Fruit fly (Drosophila melanogaster) whole organism, embryonic: Measurements from ENCODE around the gene CG46314.
A peak's percentile ranks its signal among the peaks of the same experiment; 100 is the strongest.

ENCODE experiments used
- ATbp ChIP-seq: fragments of 200-800 bp; sonication (Bioruptor generic); optimal IDR thresholded peaks from 2 replicates; lab custom pipeline; 2017; ENCODE audit warnings: missing biosample characterization, mild to moderate bottlenecking, missing genetic modification characterization, missing genetic modification reagents
- Antp ChIP-seq: fragments of 200-800 bp; sonication (Bioruptor generic); optimal IDR thresholded peaks from 3 replicates; lab custom pipeline; 2016; ENCODE audit warnings: missing biosample characterization, missing genetic modification characterization
- Awh ChIP-seq: fragments of 200-800 bp; sonication (Bioruptor generic); IDR thresholded peaks from 2 replicates; pipeline ENCODE4, ENCODE4 v1.3.6; 2022; ENCODE audit warnings: missing biosample characterization, missing genetic modification characterization
- B-H1 ChIP-seq: fragments of 200-800 bp; sonication (Bioruptor generic); IDR thresholded peaks from 3 replicates; pipeline ENCODE4 v1.3.6; 2022; ENCODE audit warnings: missing biosample characterization, missing genetic modification characterization
- Bteb2 ChIP-seq: fragments of 200-800 bp; sonication (Bioruptor generic); optimal IDR thresholded peaks from 2 replicates; lab custom pipeline; 2016; ENCODE audit warnings: missing biosample characterization, missing genetic modification characterization
- CG10366 ChIP-seq: fragments of 200-800 bp; sonication (Bioruptor generic); IDR thresholded peaks from 2 replicates; pipeline ENCODE4 v1.3.6; 2022; ENCODE audit warnings: missing biosample characterization, missing genetic modification characterization
- CG10654 ChIP-seq: fragments of 200-800 bp; sonication (Bioruptor generic); optimal IDR thresholded peaks from 2 replicates; lab custom pipeline; 2016; ENCODE audit warnings: missing biosample characterization, missing genetic modification characterization
- CG12071 ChIP-seq: fragments of 200-800 bp; sonication (Bioruptor generic); optimal IDR thresholded peaks from 3 replicates; lab custom pipeline; 2018; ENCODE audit warnings: missing biosample characterization, mild to moderate bottlenecking, missing genetic modification characterization
- CG12391 ChIP-seq: fragments of 200-800 bp; sonication (Bioruptor generic); optimal IDR thresholded peaks from 3 replicates; lab custom pipeline; 2018; ENCODE audit warnings: missing biosample characterization, mild to moderate bottlenecking, missing genetic modification characterization, moderate library complexity
- CG12659 ChIP-seq: fragments of 200-800 bp; sonication (Bioruptor generic); optimal IDR thresholded peaks from 3 replicates; lab custom pipeline; 2017; ENCODE audit warnings: mild to moderate bottlenecking, missing biosample characterization, missing genetic modification reagents, missing genetic modification characterization
- CG16815 ChIP-seq: fragments of 200-800 bp; sonication (Bioruptor generic); optimal IDR thresholded peaks from 3 replicates; lab custom pipeline; 2017; ENCODE audit warnings: missing biosample characterization, mild to moderate bottlenecking, missing genetic modification characterization
- CG16863 ChIP-seq: fragments of 200-800 bp; sonication (Bioruptor generic); optimal IDR thresholded peaks from 3 replicates; lab custom pipeline; 2016; ENCODE audit warnings: missing biosample characterization, missing genetic modification characterization
- CG2202 ChIP-seq: fragments of 200-800 bp; sonication (Bioruptor generic); optimal IDR thresholded peaks from 2 replicates; lab custom pipeline; 2018; ENCODE audit warnings: missing biosample characterization, mild to moderate bottlenecking, missing genetic modification characterization
- CG2712 ChIP-seq: fragments of 200-800 bp; optimal IDR thresholded peaks from 3 replicates; lab custom pipeline; 2019; ENCODE audit warnings: missing biosample characterization, mild to moderate bottlenecking, missing genetic modification characterization, moderate library complexity
- CG30403 ChIP-seq: fragments of 200-800 bp; sonication (Bioruptor generic); optimal IDR thresholded peaks from 3 replicates; lab custom pipeline; 2016; ENCODE audit warnings: missing biosample characterization, missing genetic modification characterization
- CG34376 ChIP-seq: fragments of 200-800 bp; sonication (Bioruptor generic); optimal IDR thresholded peaks from 2 replicates; lab custom pipeline; 2018; ENCODE audit warnings: missing biosample characterization, mild to moderate bottlenecking, missing genetic modification characterization
- CG42726 ChIP-seq: fragments of 200-800 bp; sonication (Bioruptor generic); IDR thresholded peaks from 2 replicates; pipeline ENCODE4 v1.3.6; 2022; ENCODE audit warnings: missing biosample characterization, missing genetic modification characterization; ENCODE audit not compliant: partially characterized antibody
- CG4404 ChIP-seq: fragments of 200-800 bp; sonication (Bioruptor generic); IDR thresholded peaks from 2 replicates; pipeline ENCODE4 v1.3.6; 2022; ENCODE audit warnings: missing biosample characterization, missing genetic modification characterization
- CG4617 ChIP-seq: fragments of 200-800 bp; sonication (Bioruptor generic); optimal IDR thresholded peaks from 3 replicates; lab custom pipeline; 2016; ENCODE audit warnings: missing biosample characterization, missing genetic modification characterization, borderline replicate concordance
- CG8765 ChIP-seq: fragments of 200-800 bp; sonication (Bioruptor generic); IDR thresholded peaks from 2 replicates; pipeline ENCODE4 v1.3.6; 2022; ENCODE audit warnings: missing biosample characterization, missing genetic modification characterization
- CG8924 ChIP-seq: fragments of 200-800 bp; optimal IDR thresholded peaks from 3 replicates; lab custom pipeline; 2019; ENCODE audit warnings: missing biosample characterization, mild to moderate bottlenecking, missing genetic modification characterization, moderate library complexity
- CG9437 ChIP-seq: fragments of 200-800 bp; sonication (Bioruptor generic); optimal IDR thresholded peaks from 2 replicates; lab custom pipeline; 2018; ENCODE audit warnings: missing biosample characterization, mild to moderate bottlenecking, missing genetic modification characterization
- CG9817 ChIP-seq: fragments of 200-800 bp; sonication (Bioruptor generic); optimal IDR thresholded peaks from 2 replicates; lab custom pipeline; 2018; ENCODE audit warnings: missing biosample characterization, mild to moderate bottlenecking, missing genetic modification characterization, moderate library complexity
- CoRest ChIP-seq: fragments of 200-800 bp; sonication (Bioruptor generic); optimal IDR thresholded peaks from 3 replicates; lab custom pipeline; 2018; ENCODE audit warnings: missing biosample characterization, mild to moderate bottlenecking, missing genetic modification characterization, moderate library complexity
- ERR ChIP-seq: fragments of 200-800 bp; sonication (Bioruptor generic); optimal IDR thresholded peaks from 2 replicates; lab custom pipeline; 2016; ENCODE audit warnings: missing biosample characterization, missing genetic modification characterization
- Lhr ChIP-seq: fragments of 200-800 bp; sonication (Bioruptor generic); optimal IDR thresholded peaks from 3 replicates; lab custom pipeline; 2017; ENCODE audit warnings: mild to moderate bottlenecking, missing biosample characterization, missing genetic modification reagents, missing genetic modification characterization
- Mad ChIP-seq: fragments of 200-800 bp; sonication (Bioruptor generic); optimal IDR thresholded peaks from 2 replicates; lab custom pipeline; 2016; ENCODE audit warnings: missing biosample characterization, missing genetic modification characterization
- Nf-YA ChIP-seq: fragments of 200-800 bp; sonication (Bioruptor generic); IDR thresholded peaks from 2 replicates; pipeline ENCODE4 v1.3.6; 2022; ENCODE audit warnings: missing biosample characterization, missing genetic modification characterization
- Scr ChIP-seq: fragments of 200-800 bp; sonication (Bioruptor generic); IDR thresholded peaks from 2 replicates; pipeline ENCODE4 v1.3.6; 2022; ENCODE audit warnings: missing biosample characterization, missing genetic modification characterization; ENCODE audit not compliant: partially characterized antibody
- Sox100B ChIP-seq: fragments of 200-800 bp; sonication (Bioruptor generic); optimal IDR thresholded peaks from 3 replicates; lab custom pipeline; 2018; ENCODE audit warnings: missing biosample characterization, mild to moderate bottlenecking, missing genetic modification characterization
- Usf ChIP-seq: fragments of 200-800 bp; sonication (Bioruptor generic); optimal IDR thresholded peaks from 2 replicates; lab custom pipeline; 2017; ENCODE audit warnings: missing genotype, missing biosample characterization, missing genetic modification characterization
- ac ChIP-seq: fragments of 200-800 bp; sonication (Bioruptor generic); optimal IDR thresholded peaks from 3 replicates; lab custom pipeline; 2017; ENCODE audit warnings: missing biosample characterization, mild to moderate bottlenecking, missing genetic modification characterization
- amos ChIP-seq: fragments of 200-800 bp; sonication (Bioruptor generic); IDR thresholded peaks from 2 replicates; pipeline ENCODE4 v1.3.6; 2022; ENCODE audit warnings: missing biosample characterization, missing genetic modification characterization; ENCODE audit not compliant: partially characterized antibody
- bcd ChIP-seq: fragments of 200-800 bp; sonication (Bioruptor generic); optimal IDR thresholded peaks from 2 replicates; lab custom pipeline; 2017; ENCODE audit warnings: missing biosample characterization, mild to moderate bottlenecking, missing genetic modification characterization
- bsh ChIP-seq, 2 experiments: fragments of 200-800 bp; sonication (Bioruptor generic); optimal IDR thresholded peaks; 2 replicates each; lab custom pipeline; 2017 to 2018; ENCODE audit warnings: mild to moderate bottlenecking in 2 of 2, missing biosample characterization in 2 of 2, missing genetic modification characterization in 2 of 2, moderate library complexity in 1 of 2
- chif ChIP-seq, 2 experiments: fragments of 200-800 bp; sonication (Bioruptor generic); optimal IDR thresholded peaks; 3 replicates each; lab custom pipeline; 2016; ENCODE audit warnings: missing biosample characterization in 2 of 2, missing genetic modification characterization in 2 of 2
- corto ChIP-seq: fragments of 200-800 bp; sonication (Bioruptor generic); optimal IDR thresholded peaks from 2 replicates; lab custom pipeline; 2016; ENCODE audit warnings: missing biosample characterization, mild to moderate bottlenecking, missing genetic modification characterization, moderate library complexity
- dm ChIP-seq: fragments of 200-800 bp; sonication (Bioruptor generic); optimal IDR thresholded peaks from 3 replicates; lab custom pipeline; 2016; ENCODE audit warnings: missing biosample characterization, missing genetic modification characterization
- ind ChIP-seq: fragments of 200-800 bp; sonication (Bioruptor generic); optimal IDR thresholded peaks from 3 replicates; lab custom pipeline; 2016; ENCODE audit warnings: missing biosample characterization, missing genetic modification characterization
- mld ChIP-seq: fragments of 200-800 bp; sonication (Bioruptor generic); IDR thresholded peaks from 3 replicates; pipeline ENCODE4 v1.3.6; 2022; ENCODE audit warnings: missing biosample characterization, missing genetic modification characterization; ENCODE audit not compliant: partially characterized antibody
- nmo ChIP-seq: fragments of 200-800 bp; sonication (Bioruptor generic); optimal IDR thresholded peaks from 2 replicates; lab custom pipeline; 2018; ENCODE audit warnings: missing biosample characterization, mild to moderate bottlenecking, missing genetic modification characterization, moderate library complexity
- pho ChIP-seq: fragments of 200-800 bp; sonication (Bioruptor generic); optimal IDR thresholded peaks from 2 replicates; lab custom pipeline; 2016; ENCODE audit warnings: missing biosample characterization, missing genetic modification characterization
- phol ChIP-seq: fragments of 200-800 bp; sonication (Bioruptor generic); optimal IDR thresholded peaks from 3 replicates; lab custom pipeline; 2018; ENCODE audit warnings: missing biosample characterization, mild to moderate bottlenecking, missing genetic modification characterization, moderate library complexity
- row ChIP-seq: fragments of 200-800 bp; sonication (Bioruptor generic); IDR thresholded peaks from 3 replicates; pipeline ENCODE4 v1.3.6; 2022; ENCODE audit warnings: missing biosample characterization, missing genetic modification characterization
- seq ChIP-seq: fragments of 200-800 bp; sonication (Bioruptor generic); IDR thresholded peaks from 2 replicates; pipeline ENCODE4 v1.3.6; 2022; ENCODE audit warnings: missing biosample characterization, missing genetic modification characterization
- slbo ChIP-seq: fragments of 200-800 bp; sonication (Bioruptor generic); IDR thresholded peaks from 2 replicates; pipeline ENCODE4 v1.3.6; 2022; ENCODE audit warnings: missing biosample characterization, missing genetic modification characterization
- stwl ChIP-seq: fragments of 200-800 bp; sonication (Bioruptor generic); optimal IDR thresholded peaks from 3 replicates; lab custom pipeline; 2018; ENCODE audit warnings: missing biosample characterization, mild to moderate bottlenecking, missing genetic modification characterization, moderate library complexity
- zfh2 ChIP-seq: fragments of 200-800 bp; sonication (Bioruptor generic); optimal IDR thresholded peaks from 2 replicates; lab custom pipeline; 2016; ENCODE audit warnings: missing biosample characterization, missing genetic modification characterization

Gene CG46314

DNA sequence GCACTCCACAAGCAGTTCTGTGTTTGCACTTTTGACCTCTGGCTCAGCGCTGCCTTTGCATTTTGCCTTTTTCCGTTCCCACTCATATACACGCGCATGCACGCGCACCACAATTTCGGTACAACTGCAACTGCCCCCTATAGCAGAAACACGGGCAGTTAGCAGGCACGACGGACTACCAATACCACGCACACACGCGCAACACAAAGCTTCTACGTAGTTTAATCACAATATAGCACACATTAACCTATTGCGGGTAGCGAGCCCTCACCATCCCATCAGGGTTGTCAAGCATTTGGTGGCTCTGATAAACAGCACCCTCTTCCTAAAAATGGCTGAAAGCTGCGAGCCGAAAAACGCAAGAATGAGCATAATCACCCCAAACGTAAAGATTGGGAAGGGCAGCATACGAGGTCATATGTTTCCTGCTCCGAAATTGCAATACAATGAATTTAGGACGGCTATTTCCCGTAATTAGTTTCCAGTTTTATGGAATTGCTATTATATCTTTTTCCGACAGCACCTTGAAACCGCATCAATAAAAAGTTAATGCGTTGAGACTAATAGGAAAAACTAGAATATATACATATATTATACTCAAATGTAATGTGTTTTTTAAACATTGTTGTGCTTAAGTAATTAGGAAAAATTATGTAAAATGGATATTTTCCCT, 4.3 kb upstream of the CG46314 start, which contains the start of gene Mondo (continued):
- TF ChIP-seq bsh (GFP tag; optimal IDR thresholded peaks at IDR 0.05; lab: Kevin White, UChicago): peak in 1 of 2 experiments; percentile 31
- peak; percentile 3 for TF ChIP-seq Sox100B (GFP tag; lab: Kevin White, UChicago)
- TF ChIP-seq CG9437: peak; percentile 35
- no peak for TF ChIP-seq ATbp (GFP tag; lab: Kevin White, UChicago)
- TF ChIP-seq Lhr (GFP tag; lab: Kevin White, UChicago): peak; percentile 39
- TF ChIP-seq CG10366: peak; percentile 16; the same call in 1 of the 2 replicates
- TF ChIP-seq row (GFP tag; lab: Robert Waterston, UW): peak; percentile 84
- TF ChIP-seq ERR: peak; percentile 36
- peak; percentile 82 for TF ChIP-seq phol (tag; lab: Kevin White, UChicago)
- TF ChIP-seq Awh (GFP tag; lab: Robert Waterston, UW): peak; percentile 35
- no peak for TF ChIP-seq Bteb2 (GFP tag; lab: Kevin White, UChicago)
- peak; percentile 57 for TF ChIP-seq CoRest (tag; lab: Kevin White, UChicago)
- TF ChIP-seq dm (GFP tag; lab: Kevin White, UChicago): peak; percentile 7
- TF ChIP-seq stwl (tag; lab: Kevin White, UChicago): peak; percentile 6
- peak; percentile 40; the same call in 1 of the 2 replicates for TF ChIP-seq amos (GFP tag; lab: Robert Waterston, UW)
- TF ChIP-seq CG10654 (GFP tag; lab: Kevin White, UChicago): no peak
- TF ChIP-seq CG30403 (GFP tag; lab: Kevin White, UChicago): no peak
- peak; percentile 19 for TF ChIP-seq CG8924 (tag; lab: Kevin White, UChicago)
- TF ChIP-seq Mad (GFP tag; lab: Kevin White, UChicago): peak; percentile 14
- TF ChIP-seq CG12391 (tag; lab: Kevin White, UChicago): peak; percentile 51
- peak; percentile 55 for TF ChIP-seq slbo (GFP tag; lab: Robert Waterston, UW)
- peak; percentile 28 for TF ChIP-seq CG2712 (tag; lab: Kevin White, UChicago)
- no peak for TF ChIP-seq corto (GFP tag; lab: Kevin White, UChicago)
- TF ChIP-seq Usf (GFP tag; lab: Kevin White, UChicago): peak; percentile 16
- TF ChIP-seq Scr: no peak
- peak; percentile 16 for TF ChIP-seq CG16815 (GFP tag; lab: Kevin White, UChicago)
- TF ChIP-seq ind: peak; percentile 14
- peak; percentile 50; the same call in 1 of the 2 replicates for TF ChIP-seq CG4404 (GFP tag; lab: Robert Waterston, UW)
- TF ChIP-seq Nf-YA: 0 out of 2 replicates have a peak, but pooled peaks have one; percentile 42
- no peak for TF ChIP-seq chif (GFP tag; optimal IDR thresholded peaks at IDR 0.05; lab: Kevin White, UChicago)
- TF ChIP-seq CG42726 (GFP tag; lab: Robert Waterston, UW): 0 out of 2 replicates have a peak, but pooled peaks have one; percentile 25
- peak; percentile 71 for TF ChIP-seq CG34376 (GFP tag; lab: Kevin White, UChicago)
- TF ChIP-seq ac (GFP tag; lab: Kevin White, UChicago): no peak
- TF ChIP-seq B-H1 (GFP tag; lab: Robert Waterston, UW): peak; percentile 55; the same call in 1 of the 3 replicates
- peak; percentile 32; the same call in 1 of the 3 replicates for TF ChIP-seq mld (GFP tag; lab: Robert Waterston, UW)
- TF ChIP-seq seq: 0 out of 2 replicates have a peak, but pooled peaks have one; percentile 9
- TF ChIP-seq bcd (GFP tag; lab: Kevin White, UChicago): peak; percentile 45
- no peak for TF ChIP-seq CG12071 (GFP tag; lab: Kevin White, UChicago)
- TF ChIP-seq CG4617 (GFP tag; lab: Kevin White, UChicago): peak; percentile 24
- TF ChIP-seq Antp: peak; percentile 27
- TF ChIP-seq nmo (GFP tag; lab: Kevin White, UChicago): peak; percentile 45
- peak; percentile 60 for TF ChIP-seq CG9817 (tag; lab: Kevin White, UChicago)
- no peak for TF ChIP-seq CG16863 (GFP tag; lab: Kevin White, UChicago)
- peak; percentile 17 for TF ChIP-seq pho (GFP tag; lab: Kevin White, UChicago)
- peak; percentile 42 for TF ChIP-seq CG12659 (GFP tag; lab: Kevin White, UChicago)
- no peak for TF ChIP-seq CG8765 (GFP tag; lab: Robert Waterston, UW)
- no peak for TF ChIP-seq CG2202
- peak; percentile 34 for TF ChIP-seq zfh2 (GFP tag; lab: Kevin White, UChicago)
